Worm (Caenorhabditis elegans) whole organism, late embryonic: Measurements from ENCODE around the gene D1005.4.

ENCODE experiments used
- Y22D7AL.16 ChIP-seq: sonication (generic microtip); optimal IDR thresholded peaks from 2 replicates; lab custom pipeline; 2016; ENCODE audit warnings: missing genetic modification characterization, missing compliant biosample characterization
- ama-1 ChIP-seq: fragments of 150-350 bp; optimal IDR thresholded peaks from 2 replicates; lab custom pipeline; 2014
- ceh-34 ChIP-seq: sonication (generic microtip); optimal IDR thresholded peaks from 2 replicates; lab custom pipeline; 2016; ENCODE audit warnings: mild to moderate bottlenecking, missing genetic modification characterization, missing compliant biosample characterization
- dmd-4 ChIP-seq: sonication (generic microtip); optimal IDR thresholded peaks from 2 replicates; lab custom pipeline; 2016; ENCODE audit warnings: borderline replicate concordance, missing genetic modification characterization, missing compliant biosample characterization
- dve-1 ChIP-seq: sonication (generic microtip); optimal IDR thresholded peaks from 2 replicates; lab custom pipeline; 2017; ENCODE audit warnings: antibody characterized with exemption, mild to moderate bottlenecking, missing genetic modification characterization, missing compliant biosample characterization
- fax-1 ChIP-seq: sonication (generic microtip); optimal IDR thresholded peaks from 2 replicates; lab custom pipeline; 2016; ENCODE audit warnings: missing genotype, missing genetic modification characterization, missing compliant biosample characterization
- fkh-10 ChIP-seq: fragments of 150-350 bp; optimal IDR thresholded peaks from 2 replicates; lab custom pipeline; 2014; ENCODE audit warnings: missing biosample characterization, missing genetic modification reagents, missing genetic modification characterization
- madf-2 ChIP-seq: sonication (generic microtip); optimal IDR thresholded peaks from 2 replicates; lab custom pipeline; 2017; ENCODE audit warnings: missing genetic modification characterization, missing compliant biosample characterization
- odd-2 ChIP-seq: sonication (generic microtip); optimal IDR thresholded peaks from 2 replicates; lab custom pipeline; 2017; ENCODE audit warnings: antibody characterized with exemption, mild to moderate bottlenecking, missing genetic modification characterization, missing compliant biosample characterization
- pha-4 ChIP-seq: fragments of 150-350 bp; optimal IDR thresholded peaks from 2 replicates; lab custom pipeline; 2018; ENCODE audit warnings: missing biosample characterization, missing genetic modification reagents, missing genetic modification characterization
- pqm-1 ChIP-seq: sonication (generic microtip); optimal IDR thresholded peaks from 2 replicates; lab custom pipeline; 2016; ENCODE audit warnings: missing genetic modification characterization, missing compliant biosample characterization
- ttx-3 ChIP-seq: sonication (generic microtip); optimal IDR thresholded peaks from 2 replicates; lab custom pipeline; 2016; ENCODE audit warnings: missing genetic modification reagents, missing genetic modification characterization, missing compliant biosample characterization

DNA sequence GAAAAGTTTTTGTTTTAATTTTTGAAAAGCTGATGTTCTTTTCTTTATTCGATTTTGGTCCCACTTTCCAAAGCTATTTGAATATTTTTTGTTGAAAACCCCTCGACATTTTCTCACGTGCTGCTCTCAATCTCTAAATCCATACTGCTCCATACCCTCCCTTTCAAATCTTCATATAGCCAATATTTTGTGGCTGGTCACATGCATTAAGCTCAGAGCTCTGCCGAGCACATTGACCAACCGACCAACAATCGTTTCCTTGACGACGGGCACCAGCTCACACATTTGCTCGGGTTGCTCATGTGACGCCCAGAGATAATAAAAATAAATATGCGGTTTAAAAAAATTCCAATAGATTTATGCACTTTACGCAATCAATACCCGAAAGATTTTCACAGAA is 46.7 kb downstream of the D1005.4 start:
- TF ChIP-seq ama-1 (lab: Kevin White, UChicago) (no peak), Y22D7AL.16 (tag; lab: Kevin White, UChicago) (no peak), pha-4 (tag; lab: Kevin White, UChicago) (no peak), ttx-3 (tag; lab: Kevin White, UChicago) (no peak), odd-2 (tag; lab: Kevin White, UChicago) (no peak), dmd-4 (tag; lab: Kevin White, UChicago) (no peak), dve-1 (tag; lab: Kevin White, UChicago) (no peak), fkh-10 (GFP tag; lab: Kevin White, UChicago) (no peak), ceh-34 (tag; lab: Kevin White, UChicago) (no peak), fax-1 (tag; lab: Kevin White, UChicago) (no peak), pqm-1 (no peak), madf-2 (tag; lab: Kevin White, UChicago) (no peak)
